Worm (Caenorhabditis elegans) whole organism, young adult: Measurements from ENCODE around the gene utx-1.
"Not testable (repeated sequence)": the region's sequence is repeated elsewhere in the genome, so short reads cannot be mapped to it uniquely, and the experiment has no call there.

ENCODE experiments used
- C06A6.2 ChIP-seq: fragments of 200-800 bp; sonication (Bioruptor generic); conservative IDR thresholded peaks from 2 replicates; pipeline ENCODE4 v1.3.6; 2022; ENCODE audit warnings: missing genetic modification characterization, missing compliant biosample characterization
- F49E8.2 ChIP-seq: sonication (generic microtip); optimal IDR thresholded peaks from 3 replicates; lab custom pipeline; 2017; ENCODE audit warnings: missing genetic modification characterization, mild to moderate bottlenecking, missing compliant biosample characterization, antibody characterized with exemption, moderate library complexity; ENCODE audit not compliant: insufficient read depth
- F57A8.1 ChIP-seq: fragments of 200-800 bp; sonication (Bioruptor generic); optimal IDR thresholded peaks from 2 replicates; lab custom pipeline; 2018; ENCODE audit warnings: mild to moderate bottlenecking, missing genetic modification characterization, moderate library complexity, missing compliant biosample characterization
- K12H6.12 ChIP-seq: fragments of 200-800 bp; sonication (Bioruptor generic); optimal IDR thresholded peaks from 2 replicates; lab custom pipeline; 2018; ENCODE audit warnings: mild to moderate bottlenecking, missing genetic modification characterization, missing compliant biosample characterization
- dpl-1 ChIP-seq: fragments of 150-350 bp; optimal IDR thresholded peaks from 2 replicates; lab custom pipeline; 2014; ENCODE audit warnings: missing biosample characterization, missing genetic modification reagents, missing genetic modification characterization
- efl-1 ChIP-seq: fragments of 150-350 bp; optimal IDR thresholded peaks from 2 replicates; lab custom pipeline; 2014; ENCODE audit warnings: missing biosample characterization, missing genetic modification reagents, missing genetic modification characterization
- madf-3 ChIP-seq: fragments of 200-800 bp; sonication (Bioruptor generic); IDR thresholded peaks from 2 replicates; pipeline ENCODE4 v1.3.6; 2022; ENCODE audit warnings: missing genetic modification reagents, missing genetic modification characterization, missing compliant biosample characterization
- nfya-1 ChIP-seq: sonication (generic microtip); optimal IDR thresholded peaks from 2 replicates; lab custom pipeline; 2017; ENCODE audit warnings: antibody characterized with exemption, missing compliant biosample characterization, missing genetic modification characterization, borderline replicate concordance; ENCODE audit not compliant: insufficient read depth
- nhr-179 ChIP-seq: sonication (generic microtip); optimal IDR thresholded peaks from 2 replicates; lab custom pipeline; 2016; ENCODE audit warnings: mild to moderate bottlenecking, missing genetic modification characterization, missing compliant biosample characterization
- pha-4 ChIP-seq: fragments of 150-350 bp; sonication (generic microtip); optimal IDR thresholded peaks from 2 replicates; lab custom pipeline; 2014; ENCODE audit warnings: missing biosample characterization, missing genetic modification reagents, missing genetic modification characterization
- tbp1 ChIP-seq: fragments of 200-800 bp; sonication (Bioruptor generic); optimal IDR thresholded peaks from 2 replicates; lab custom pipeline; 2018; ENCODE audit warnings: mild to moderate bottlenecking, missing genetic modification characterization, missing compliant biosample characterization
- ztf-18 ChIP-seq: sonication (generic microtip); optimal IDR thresholded peaks from 2 replicates; lab custom pipeline; 2016; ENCODE audit warnings: missing genotype, mild to moderate bottlenecking, missing genetic modification characterization, missing compliant biosample characterization

DNA sequence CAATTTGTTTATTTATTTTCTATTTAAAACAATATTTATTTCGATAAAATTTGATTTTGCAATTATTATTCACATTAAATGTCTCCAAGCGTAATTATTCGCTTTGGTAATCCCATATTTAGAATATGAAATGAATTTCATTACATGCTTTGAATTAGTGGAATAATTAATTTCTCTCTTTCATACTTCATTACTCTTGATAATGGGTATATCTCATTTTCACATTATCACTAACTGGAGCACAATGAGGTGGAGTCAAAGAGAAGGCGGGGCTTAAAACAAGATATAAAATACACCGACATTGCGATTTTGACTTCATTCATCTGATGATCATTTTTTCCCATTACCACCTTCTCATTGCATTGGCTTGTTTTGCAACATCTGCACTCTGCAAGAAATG is 53.7 kb downstream of the utx-1 start, which contains the start of gene K01A12.4:
- TF ChIP-seq nhr-179 (tag; lab: Kevin White, UChicago); ztf-18 (tag; lab: Kevin White, UChicago); nfya-1 (tag; lab: Kevin White, UChicago); C06A6.2 (GFP tag; lab: Robert Waterston, UW); efl-1; K12H6.12 (tag; lab: Kevin White, UChicago); madf-3 (GFP tag; lab: Robert Waterston, UW); F49E8.2 (tag; lab: Kevin White, UChicago); pha-4; dpl-1 (GFP tag; lab: Kevin White, UChicago); F57A8.1 (GFP tag; lab: Kevin White, UChicago); tbp1 (GFP tag; lab: Kevin White, UChicago): not testable (repeated sequence)
